Worm (Caenorhabditis elegans) whole organism, L4 larva: ENCODE measurements around the gene calu-1.

Source experiments
- F10B5.3 ChIP-seq: sonication (generic microtip); optimal IDR thresholded peaks from 2 replicates; lab custom pipeline; 2016; ENCODE audit warnings: mild to moderate bottlenecking, missing genetic modification characterization, missing compliant biosample characterization
- F49E8.2 ChIP-seq: sonication (generic microtip); optimal IDR thresholded peaks from 2 replicates; lab custom pipeline; 2016; ENCODE audit warnings: missing compliant biosample characterization, mild to moderate bottlenecking, missing genetic modification characterization, borderline replicate concordance
- R02D3.7 ChIP-seq: fragments of 150-350 bp; sonication (generic microtip); optimal IDR thresholded peaks from 3 replicates; lab custom pipeline; 2014; ENCODE audit warnings: missing biosample characterization, missing genetic modification characterization
- T26A8.4 ChIP-seq: fragments of 200-800 bp; sonication (Bioruptor generic); IDR thresholded peaks from 2 replicates; pipeline ENCODE4 v1.3.6; 2022; ENCODE audit warnings: missing genetic modification characterization, missing compliant biosample characterization
- Y105C5A.15 ChIP-seq: fragments of 200-800 bp; sonication (Bioruptor generic); IDR thresholded peaks from 2 replicates; pipeline ENCODE4 v1.3.6; 2022; ENCODE audit warnings: missing genetic modification characterization, missing compliant biosample characterization
- Y75B8A.6 ChIP-seq: fragments of 200-800 bp; sonication (Bioruptor generic); IDR thresholded peaks from 2 replicates; pipeline ENCODE4 v1.3.6; 2022; ENCODE audit warnings: missing genetic modification reagents, missing genetic modification characterization, missing compliant biosample characterization
- aha-1 ChIP-seq: fragments of 150-350 bp; peaks from one replicate; lab custom pipeline; 2014; ENCODE audit warnings: missing biosample characterization, missing genetic modification characterization
- ceh-20 ChIP-seq: fragments of 200-800 bp; sonication (Bioruptor generic); IDR thresholded peaks from 2 replicates; pipeline ENCODE4 v1.3.6; 2022; ENCODE audit warnings: missing genetic modification reagents, missing genetic modification characterization, missing compliant biosample characterization
- ceh-62 ChIP-seq: sonication (generic microtip); optimal IDR thresholded peaks from 2 replicates; lab custom pipeline; 2017; ENCODE audit warnings: missing biosample characterization, missing genetic modification characterization
- ctbp-1 ChIP-seq: fragments of 200-800 bp; sonication (Bioruptor generic); IDR thresholded peaks from 2 replicates; pipeline ENCODE4 v1.3.6; 2022; ENCODE audit warnings: missing genetic modification reagents, missing genetic modification characterization, missing compliant biosample characterization
- daf-12 ChIP-seq: fragments of 150-350 bp; optimal IDR thresholded peaks from 2 replicates; lab custom pipeline; 2014; ENCODE audit warnings: missing biosample characterization, missing genetic modification reagents, missing genetic modification characterization
- daf-16 ChIP-seq, 3 experiments: sonication (generic microtip); optimal IDR thresholded peaks; 2 replicates each; lab custom pipeline; 2016 to 2017; ENCODE audit warnings: missing genetic modification characterization in 3 of 3, missing genetic modification reagents in 3 of 3, mild to moderate bottlenecking in 2 of 3, missing compliant biosample characterization in 2 of 3, missing biosample characterization in 1 of 3, moderate library complexity in 1 of 3
- dmd-6 ChIP-seq: fragments of 200-800 bp; sonication (Bioruptor generic); IDR thresholded peaks from 2 replicates; pipeline ENCODE4 v1.3.6; 2022; ENCODE audit warnings: missing genetic modification reagents, missing genetic modification characterization, missing compliant biosample characterization
- dpl-1 ChIP-seq: fragments of 150-350 bp; optimal IDR thresholded peaks from 2 replicates; lab custom pipeline; 2014; ENCODE audit warnings: missing biosample characterization, missing genetic modification reagents, missing genetic modification characterization
- dve-1 ChIP-seq: sonication (generic microtip); optimal IDR thresholded peaks from 2 replicates; lab custom pipeline; 2017; ENCODE audit warnings: antibody characterized with exemption, mild to moderate bottlenecking, missing genetic modification characterization, missing compliant biosample characterization; ENCODE audit not compliant: insufficient read depth
- fos-1 ChIP-seq: fragments of 150-350 bp; optimal IDR thresholded peaks from 2 replicates; lab custom pipeline; 2014; ENCODE audit warnings: missing biosample characterization, missing genetic modification characterization
- hlh-30 ChIP-seq: sonication (generic microtip); optimal IDR thresholded peaks from 2 replicates; lab custom pipeline; 2017; ENCODE audit warnings: antibody characterized with exemption, mild to moderate bottlenecking, missing genetic modification characterization, missing compliant biosample characterization; ENCODE audit not compliant: insufficient read depth
- lim-7 ChIP-seq: fragments of 200-800 bp; sonication (Bioruptor generic); IDR thresholded peaks from 2 replicates; pipeline ENCODE4 v1.3.6; 2022; ENCODE audit warnings: missing genetic modification characterization, missing compliant biosample characterization
- mdl-1 ChIP-seq, 2 experiments: fragments of 150-350 bp in 1 of 2; sonication (generic microtip) in 1 of 2; optimal IDR thresholded peaks; 2 replicates each; lab custom pipeline; 2014 to 2017; ENCODE audit warnings: missing biosample characterization in 2 of 2, missing genetic modification characterization in 2 of 2
- mdt-29 ChIP-seq: fragments of 200-800 bp; sonication (Bioruptor generic); IDR thresholded peaks from 2 replicates; pipeline ENCODE4 v1.3.6; 2022; ENCODE audit warnings: missing genetic modification reagents, missing genetic modification characterization, missing compliant biosample characterization
- mep-1 ChIP-seq: fragments of 150-350 bp; sonication (generic microtip); optimal IDR thresholded peaks from 3 replicates; lab custom pipeline; 2014; ENCODE audit warnings: missing biosample characterization, missing genetic modification characterization
- mxl-2 ChIP-seq: fragments of 200-800 bp; sonication (Bioruptor generic); conservative IDR thresholded peaks from 2 replicates; pipeline ENCODE4 v1.3.6; 2022; ENCODE audit warnings: missing genetic modification reagents, missing genetic modification characterization, missing compliant biosample characterization
- mxl-3 ChIP-seq: fragments of 200-800 bp; sonication (Bioruptor generic); optimal IDR thresholded peaks from 2 replicates; lab custom pipeline; 2018; ENCODE audit warnings: mild to moderate bottlenecking, missing genetic modification characterization, missing compliant biosample characterization
- pqm-1 ChIP-seq: sonication (generic microtip); optimal IDR thresholded peaks from 2 replicates; lab custom pipeline; 2017; ENCODE audit warnings: missing biosample characterization, missing genetic modification characterization
- rbr-2 ChIP-seq: sonication (generic microtip); optimal IDR thresholded peaks from 2 replicates; lab custom pipeline; 2016; ENCODE audit warnings: missing genotype, missing genetic modification characterization, missing compliant biosample characterization
- snpc-1.2 ChIP-seq: fragments of 200-800 bp; sonication (Bioruptor generic); IDR thresholded peaks from 2 replicates; pipeline ENCODE4 v1.3.6; 2022; ENCODE audit warnings: missing genetic modification reagents, missing genetic modification characterization, missing compliant biosample characterization
- spr-1 ChIP-seq: sonication (generic microtip); optimal IDR thresholded peaks from 2 replicates; lab custom pipeline; 2016; ENCODE audit warnings: mild to moderate bottlenecking, missing genetic modification characterization, missing compliant biosample characterization
- unc-130 ChIP-seq: sonication (generic microtip); optimal IDR thresholded peaks from 2 replicates; lab custom pipeline; 2016; ENCODE audit warnings: missing genetic modification reagents, missing genetic modification characterization, missing compliant biosample characterization
- unc-62 ChIP-seq, 3 experiments: fragments of 150-350 bp in 1 of 3; sonication (generic microtip); optimal IDR thresholded peaks in 2 of 3; peaks in 1 of 3; 1 replicate in 1 of 3; 2 replicates in 2 of 3; lab custom pipeline; 2014 to 2017; ENCODE audit warnings: missing biosample characterization in 3 of 3, missing genetic modification characterization in 3 of 3, missing genetic modification reagents in 3 of 3, missing genotype in 1 of 3
- zfp-3 ChIP-seq: fragments of 200-800 bp; sonication (Bioruptor generic); conservative IDR thresholded peaks from 2 replicates; pipeline ENCODE4 v1.3.6; 2022; ENCODE audit warnings: missing genetic modification reagents, missing genetic modification characterization, missing compliant biosample characterization
- zip-11 ChIP-seq: fragments of 200-800 bp; sonication (Bioruptor generic); IDR thresholded peaks from 2 replicates; pipeline ENCODE4 v1.3.6; 2022; ENCODE audit warnings: missing genetic modification characterization, missing compliant biosample characterization
- ztf-11 ChIP-seq: fragments of 150-350 bp; optimal IDR thresholded peaks from 2 replicates; lab custom pipeline; 2014; ENCODE audit warnings: missing biosample characterization, missing genetic modification characterization
- ztf-7 ChIP-seq: fragments of 150-350 bp; optimal IDR thresholded peaks from 2 replicates; lab custom pipeline; 2014; ENCODE audit warnings: missing biosample characterization, missing genetic modification characterization

Gene calu-1

ce11 chrX:4981579-4981978 is 10.9 kb upstream of the calu-1 start (continued):
- TF ChIP-seq spr-1 (tag; lab: Kevin White, UChicago): no peak
- no peak for TF ChIP-seq lim-7
- no peak for TF ChIP-seq zip-11 (GFP tag; lab: Robert Waterston, UW)
- no peak for TF ChIP-seq unc-130 (GFP tag; lab: Kevin White, UChicago)
- no peak for TF ChIP-seq ztf-11 (tag; lab: Kevin White, UChicago)

- TF ChIP-seq aha-1 (tag; lab: Kevin White, UChicago): peak; percentile 64
- peak; percentile 12 for TF ChIP-seq rbr-2
- TF ChIP-seq mep-1 (tag; lab: Kevin White, UChicago): peak; percentile 35
- TF ChIP-seq mxl-3 (GFP tag; lab: Kevin White, UChicago): peak; percentile 8
- TF ChIP-seq ceh-20 (GFP tag; lab: Robert Waterston, UW): peak; percentile 26; the same call in 1 of the 2 replicates
- TF ChIP-seq ztf-7 (tag; lab: Kevin White, UChicago): no peak
- no peak for TF ChIP-seq R02D3.7
- TF ChIP-seq mdl-1 (tag; optimal IDR thresholded peaks at IDR 0.05; lab: Kevin White, UChicago): peak in 1 of 2 experiments; percentile 37
- TF ChIP-seq ztf-11 (tag; lab: Kevin White, UChicago): no peak
- peak; percentile 37 for TF ChIP-seq hlh-30 (tag; lab: Kevin White, UChicago)
- TF ChIP-seq unc-62 (GFP tag; optimal IDR thresholded peaks at IDR 0.05 in 1 of 2; lab: Kevin White, UChicago): no peak
- no peak for TF ChIP-seq unc-62 (tag; optimal IDR thresholded peaks at IDR 0.05; lab: Kevin White, UChicago)
Observed at ce11 chrX:4981059-4981458, 10.3 kb upstream of the calu-1 start.

ce11 chrX:4979060-4979459 is 8.3 kb upstream of the calu-1 start:
- TF ChIP-seq snpc-1.2 (GFP tag; lab: Robert Waterston, UW): no peak
- TF ChIP-seq ceh-62: no peak
- TF ChIP-seq daf-16 (GFP tag; optimal IDR thresholded peaks at IDR 0.05; lab: Kevin White, UChicago): no peak
- peak; percentile 73 for TF ChIP-seq daf-16 (tag; optimal IDR thresholded peaks at IDR 0.05; lab: Kevin White, UChicago)
- no peak for TF ChIP-seq mxl-2 (GFP tag; lab: Robert Waterston, UW)
- no peak for TF ChIP-seq hlh-30 (tag; lab: Kevin White, UChicago)
- no peak for TF ChIP-seq Y75B8A.6
- TF ChIP-seq fos-1 (tag; lab: Kevin White, UChicago): no peak
- TF ChIP-seq F49E8.2: no peak
- TF ChIP-seq F10B5.3 (tag; lab: Kevin White, UChicago): no peak
- TF ChIP-seq daf-12 (tag; lab: Kevin White, UChicago): no peak
- no peak for TF ChIP-seq unc-62 (GFP tag; optimal IDR thresholded peaks at IDR 0.05 in 1 of 2; lab: Kevin White, UChicago)
- TF ChIP-seq unc-62 (tag; optimal IDR thresholded peaks at IDR 0.05; lab: Kevin White, UChicago): no peak
- TF ChIP-seq pqm-1 (tag; lab: Kevin White, UChicago): peak; percentile 43
- no peak for TF ChIP-seq dpl-1
- TF ChIP-seq dmd-6 (GFP tag; lab: Robert Waterston, UW): peak; percentile 30; the same call in 1 of the 2 replicates
- TF ChIP-seq, all 104 proteins: peak for 3

ce11 chrX:4978103-4978502 is 7.4 kb upstream of the calu-1 start:
- no peak for TF ChIP-seq T26A8.4 (GFP tag; lab: Robert Waterston, UW)
- TF ChIP-seq dve-1: no peak
- no peak for TF ChIP-seq mdt-29 (GFP tag; lab: Robert Waterston, UW)
- peak in 1 of 2 experiments; percentile 64 for TF ChIP-seq unc-62 (GFP tag; optimal IDR thresholded peaks at IDR 0.05 in 1 of 2; lab: Kevin White, UChicago)
- TF ChIP-seq unc-62 (tag; optimal IDR thresholded peaks at IDR 0.05; lab: Kevin White, UChicago): no peak
- no peak for TF ChIP-seq zfp-3 (GFP tag; lab: Robert Waterston, UW)
- no peak for TF ChIP-seq unc-130 (GFP tag; lab: Kevin White, UChicago)

ce11 chrX:4976530-4976929 is 5.8 kb upstream of the calu-1 start, which contains the start of gene lfi-1:
TSS of gene lfi-1 (plus strand) at chrX:4976830.
- TF ChIP-seq snpc-1.2 (GFP tag; lab: Robert Waterston, UW) (no peak), Y105C5A.15 (no peak), ctbp-1 (GFP tag; lab: Robert Waterston, UW) (no peak)
- TF ChIP-seq, all 104 proteins: peak for 0
